Worm (Caenorhabditis elegans) whole organism, L2 larva: ENCODE data around the gene Y110A2AL.2.

Experiments
- F13H6.1 ChIP-seq: sonication (generic microtip); optimal IDR thresholded peaks from 2 replicates; lab custom pipeline; 2016; ENCODE audit warnings: missing genetic modification characterization, missing compliant biosample characterization
- R02D3.7 ChIP-seq: fragments of 150-350 bp; optimal IDR thresholded peaks from 2 replicates; lab custom pipeline; 2014; ENCODE audit warnings: missing biosample characterization, missing genetic modification characterization
- ZK546.5 ChIP-seq: sonication (generic microtip); optimal IDR thresholded peaks from 2 replicates; lab custom pipeline; 2017; ENCODE audit warnings: missing biosample characterization, missing genetic modification characterization
- aly-2 ChIP-seq: fragments of 150-350 bp; optimal IDR thresholded peaks from 2 replicates; lab custom pipeline; 2014; ENCODE audit warnings: missing biosample characterization, missing genetic modification characterization
- ama-1 ChIP-seq: fragments of 150-350 bp; optimal IDR thresholded peaks from 2 replicates; lab custom pipeline; 2018; ENCODE audit warnings: inconsistent platforms
- ceh-16 ChIP-seq: fragments of 150-350 bp; optimal IDR thresholded peaks from 2 replicates; lab custom pipeline; 2014; ENCODE audit warnings: missing biosample characterization, missing genetic modification characterization
- ceh-82 ChIP-seq: fragments of 150-350 bp; optimal IDR thresholded peaks from 2 replicates; lab custom pipeline; 2014; ENCODE audit warnings: missing biosample characterization, missing genetic modification characterization
- crh-2 ChIP-seq: sonication (generic microtip); optimal IDR thresholded peaks from 2 replicates; lab custom pipeline; 2017; ENCODE audit warnings: missing biosample characterization, missing genetic modification characterization
- dmd-4 ChIP-seq: sonication (generic microtip); optimal IDR thresholded peaks from 2 replicates; lab custom pipeline; 2017; ENCODE audit warnings: missing biosample characterization, missing genetic modification characterization
- egl-27 ChIP-seq: sonication (generic microtip); optimal IDR thresholded peaks from 3 replicates; lab custom pipeline; 2017; ENCODE audit warnings: missing biosample characterization, missing genetic modification reagents, missing genetic modification characterization
- elt-1 ChIP-seq: fragments of 150-350 bp; optimal IDR thresholded peaks from 2 replicates; lab custom pipeline; 2014; ENCODE audit warnings: missing biosample characterization, missing genetic modification characterization
- fos-1 ChIP-seq: fragments of 150-350 bp; optimal IDR thresholded peaks from 2 replicates; lab custom pipeline; 2014; ENCODE audit warnings: missing biosample characterization, missing genetic modification characterization
- lin-11 ChIP-seq: fragments of 150-350 bp; sonication (generic microtip); optimal IDR thresholded peaks from 2 replicates; lab custom pipeline; 2014; ENCODE audit warnings: missing biosample characterization, missing genetic modification characterization, inconsistent platforms, mixed read lengths
- mab-5 ChIP-seq: fragments of 150-350 bp; optimal IDR thresholded peaks from 2 replicates; lab custom pipeline; 2014; ENCODE audit warnings: missing biosample characterization, missing genetic modification characterization
- mbf-1 ChIP-seq: sonication (generic microtip); optimal IDR thresholded peaks from 2 replicates; lab custom pipeline; 2017; ENCODE audit warnings: missing biosample characterization, missing genetic modification characterization
- mdl-1 ChIP-seq, 2 experiments: fragments of 150-350 bp in 1 of 2; sonication (generic microtip) in 1 of 2; optimal IDR thresholded peaks; 2 replicates each; lab custom pipeline; 2017; ENCODE audit warnings: missing biosample characterization in 2 of 2, missing genetic modification characterization in 2 of 2
- nhr-10 ChIP-seq: sonication (generic microtip); optimal IDR thresholded peaks from 2 replicates; lab custom pipeline; 2017; ENCODE audit warnings: missing biosample characterization, missing genetic modification characterization
- nhr-11 ChIP-seq: fragments of 150-350 bp; optimal IDR thresholded peaks from 2 replicates; lab custom pipeline; 2014; ENCODE audit warnings: missing biosample characterization, missing genetic modification characterization
- nhr-12 ChIP-seq: fragments of 150-350 bp; optimal IDR thresholded peaks from 2 replicates; lab custom pipeline; 2014; ENCODE audit warnings: missing biosample characterization, missing genetic modification characterization
- nhr-23 ChIP-seq: fragments of 150-350 bp; optimal IDR thresholded peaks from 2 replicates; lab custom pipeline; 2014; ENCODE audit warnings: missing biosample characterization, missing genetic modification reagents, missing genetic modification characterization
- nhr-237 ChIP-seq: fragments of 150-350 bp; optimal IDR thresholded peaks from 2 replicates; lab custom pipeline; 2014; ENCODE audit warnings: missing biosample characterization, missing genetic modification characterization
- nhr-77 ChIP-seq: fragments of 150-350 bp; optimal IDR thresholded peaks from 2 replicates; lab custom pipeline; 2014; ENCODE audit warnings: missing biosample characterization, missing genetic modification characterization
- peb-1 ChIP-seq: fragments of 150-350 bp; optimal IDR thresholded peaks from 2 replicates; lab custom pipeline; 2014; ENCODE audit warnings: missing biosample characterization, missing genetic modification characterization
- sem-4 ChIP-seq: fragments of 150-350 bp; optimal IDR thresholded peaks from 2 replicates; lab custom pipeline; 2014; ENCODE audit warnings: missing biosample characterization, missing genetic modification reagents, missing genetic modification characterization
- sma-3 ChIP-seq: sonication (generic microtip); optimal IDR thresholded peaks from 2 replicates; lab custom pipeline; 2016; ENCODE audit warnings: missing genetic modification reagents, missing genetic modification characterization, missing compliant biosample characterization
- sma-9 ChIP-seq, 2 experiments: fragments of 150-350 bp in 1 of 2; sonication (generic microtip) in 1 of 2; optimal IDR thresholded peaks; 2 replicates each; lab custom pipeline; 2014 to 2016; ENCODE audit warnings: missing genetic modification characterization in 2 of 2, mild to moderate bottlenecking in 1 of 2, missing biosample characterization in 1 of 2, missing compliant biosample characterization in 1 of 2, missing genetic modification reagents in 1 of 2, moderate library complexity in 1 of 2
- unc-55 ChIP-seq: fragments of 150-350 bp; sonication (generic microtip); optimal IDR thresholded peaks from 3 replicates; lab custom pipeline; 2014; ENCODE audit warnings: missing biosample characterization, missing genetic modification reagents, missing genetic modification characterization
- unc-62 ChIP-seq: fragments of 150-350 bp; optimal IDR thresholded peaks from 2 replicates; lab custom pipeline; 2014; ENCODE audit warnings: missing biosample characterization, missing genetic modification reagents, missing genetic modification characterization
- ztf-1 ChIP-seq: fragments of 200-800 bp; sonication (Bioruptor generic); conservative IDR thresholded peaks from 2 replicates; pipeline ENCODE4 v1.3.6; 2022; ENCODE audit warnings: missing genetic modification characterization, missing compliant biosample characterization
- ztf-11 ChIP-seq: sonication (generic microtip); optimal IDR thresholded peaks from 2 replicates; lab custom pipeline; 2017; ENCODE audit warnings: missing biosample characterization, missing genetic modification characterization
- ztf-4 ChIP-seq: fragments of 150-350 bp; optimal IDR thresholded peaks from 2 replicates; lab custom pipeline; 2014; ENCODE audit warnings: missing biosample characterization, missing genetic modification characterization

Gene Y110A2AL.2

ce11 chrII:2894295-2894694 lies 26.5 kb downstream of the Y110A2AL.2 start, which contains the start of gene sqv-2:
Gene sqv-2 (minus strand): TSS chrII:2894395.
- TF ChIP-seq R02D3.7 (tag; lab: Kevin White, UChicago) = no peak
- TF ChIP-seq ceh-82 (tag; lab: Kevin White, UChicago) = no peak
- TF ChIP-seq mbf-1 (tag; lab: Kevin White, UChicago) = no peak
- TF ChIP-seq unc-55 = no peak
- TF ChIP-seq mdl-1 (tag; optimal IDR thresholded peaks at IDR 0.05; lab: Kevin White, UChicago) = no peak
- no peak for TF ChIP-seq ztf-11 (tag; lab: Kevin White, UChicago)
- TF ChIP-seq aly-2 (tag; lab: Kevin White, UChicago) = no peak
- TF ChIP-seq egl-27 (tag; lab: Kevin White, UChicago) = no peak
- no peak for TF ChIP-seq unc-62 (GFP tag; lab: Kevin White, UChicago)
- TF ChIP-seq ceh-16 = no peak
- TF ChIP-seq sma-3 (GFP tag; lab: Kevin White, UChicago) = no peak
- no peak for TF ChIP-seq nhr-10 (tag; lab: Kevin White, UChicago)
- TF ChIP-seq crh-2 (tag; lab: Kevin White, UChicago) = no peak
- TF ChIP-seq peb-1 = no peak
- no peak for TF ChIP-seq dmd-4 (tag; lab: Kevin White, UChicago)
- no peak for TF ChIP-seq nhr-77

DNA sequence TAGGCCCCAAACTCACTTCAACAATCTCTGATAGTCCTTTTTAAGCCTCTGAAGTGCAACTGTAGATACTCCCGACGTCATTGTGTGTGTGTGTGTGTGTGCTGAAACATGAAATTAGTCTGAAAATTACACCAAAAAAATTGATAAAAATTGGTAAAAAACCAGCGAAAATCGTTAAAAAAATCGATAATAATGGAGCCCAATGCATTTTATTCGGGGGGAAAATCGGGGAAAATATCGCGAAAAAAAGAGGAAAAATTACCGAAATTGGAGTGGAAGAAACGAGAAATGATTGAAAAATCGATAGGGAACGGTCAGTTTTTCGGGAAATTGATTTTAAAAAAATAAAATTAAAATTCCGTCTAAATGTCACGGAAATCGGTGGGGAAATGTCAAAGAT lies 32.4 kb downstream of the Y110A2AL.2 start, which contains the start of gene ubc-26:
Gene ubc-26 (minus strand): TSS at position 101 of the 400 bp plus-strand sequence.
- TF ChIP-seq R02D3.7 (tag; lab: Kevin White, UChicago) (no peak), fos-1 (no peak), ZK546.5 (tag; lab: Kevin White, UChicago) (no peak)
- TF ChIP-seq, all 48 proteins: peak for 0

ce11 chrII:2901158-2901557 lies 33.4 kb downstream of the Y110A2AL.2 start:
- no peak for TF ChIP-seq sem-4 (tag; lab: Kevin White, UChicago)
- no peak for TF ChIP-seq nhr-12 (tag; lab: Kevin White, UChicago)
- no peak for TF ChIP-seq nhr-11 (tag; lab: Kevin White, UChicago)
- no peak for TF ChIP-seq ZK546.5 (tag; lab: Kevin White, UChicago)
- no peak for TF ChIP-seq nhr-237 (tag; lab: Kevin White, UChicago)
- no peak for TF ChIP-seq unc-62 (GFP tag; lab: Kevin White, UChicago)
- TF ChIP-seq ama-1 (lab: Kevin White, UChicago) = no peak
- TF ChIP-seq dmd-4 (tag; lab: Kevin White, UChicago) = no peak
- no peak for TF ChIP-seq F13H6.1 (tag; lab: Kevin White, UChicago)
- no peak for TF ChIP-seq sma-9 (GFP tag; optimal IDR thresholded peaks at IDR 0.05; lab: Kevin White, UChicago)
- TF ChIP-seq sma-9 (tag; optimal IDR thresholded peaks at IDR 0.05; lab: Kevin White, UChicago) = no peak
- TF ChIP-seq mbf-1 (tag; lab: Kevin White, UChicago) = no peak
- no peak for TF ChIP-seq lin-11 (tag; lab: Kevin White, UChicago)
- TF ChIP-seq ztf-1 (GFP tag; lab: Robert Waterston, UW) = no peak

DNA sequence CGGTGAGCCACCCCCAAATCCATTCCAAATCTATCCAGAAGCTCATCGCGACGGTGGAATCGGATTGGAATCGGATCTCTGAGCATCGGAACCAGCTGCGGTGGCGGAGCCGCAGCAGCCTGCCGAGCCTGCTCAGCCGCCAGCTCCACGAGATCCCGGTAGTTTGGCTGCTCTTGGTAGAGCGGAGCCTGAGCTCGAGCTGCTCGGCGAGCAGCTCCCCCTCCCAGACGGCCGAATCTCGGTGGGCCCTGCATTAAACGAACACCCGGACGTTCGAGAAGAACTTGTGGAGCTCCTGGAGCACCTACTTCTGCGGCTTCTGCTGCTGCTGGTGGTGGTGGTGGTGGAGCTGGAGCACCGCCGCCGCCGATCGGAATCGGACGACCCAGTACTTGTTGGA lies 35.9 kb downstream of the Y110A2AL.2 start:
- TF ChIP-seq nhr-23 (no peak), ama-1 (lab: Kevin White, UChicago) (no peak), aly-2 (tag; lab: Kevin White, UChicago) (no peak), egl-27 (tag; lab: Kevin White, UChicago) (no peak), mdl-1 (tag; optimal IDR thresholded peaks at IDR 0.05; lab: Kevin White, UChicago) (no peak), R02D3.7 (tag; lab: Kevin White, UChicago) (no peak), nhr-10 (tag; lab: Kevin White, UChicago) (no peak), nhr-11 (tag; lab: Kevin White, UChicago) (no peak), mab-5 (tag; lab: Kevin White, UChicago) (no peak), ztf-4 (tag; lab: Kevin White, UChicago) (no peak)

DNA sequence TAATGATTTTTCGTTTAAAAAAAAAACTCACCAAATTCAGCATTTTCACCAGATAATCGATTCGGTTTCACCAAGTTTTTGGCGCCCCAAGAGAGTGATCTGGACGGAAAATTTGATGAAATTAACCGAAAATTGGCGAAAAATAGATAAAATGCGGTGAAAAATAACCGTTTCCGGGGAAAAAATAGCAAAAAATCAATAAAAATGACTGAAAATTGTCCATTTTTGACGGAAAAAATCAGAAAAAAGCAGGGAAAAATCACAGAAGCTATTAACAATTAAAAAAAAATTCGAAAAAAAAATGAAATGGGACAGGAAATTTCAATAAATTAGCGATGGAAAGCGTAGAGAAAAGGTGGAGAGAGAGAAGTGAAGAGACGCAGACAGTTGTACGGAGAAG lies 45.7 kb downstream of the Y110A2AL.2 start, which contains the start of gene ubc-15:
Gene ubc-15 (minus strand): TSS at position 101 of the 400 bp plus-strand sequence.
- no peak for TF ChIP-seq ztf-11 (tag; lab: Kevin White, UChicago)
- no peak for TF ChIP-seq elt-1 (tag; lab: Kevin White, UChicago)
- peak; percentile 5 for TF ChIP-seq unc-55
